Worm (Caenorhabditis elegans) whole organism, L1 larva: ENCODE data around the gene C13E3.1.

Experiments
- F16B12.6 ChIP-seq: fragments of 150-350 bp; optimal IDR thresholded peaks from 2 replicates; lab custom pipeline; 2014; ENCODE audit warnings: missing biosample characterization, missing genetic modification characterization
- aha-1 ChIP-seq: fragments of 150-350 bp; optimal IDR thresholded peaks from 2 replicates; lab custom pipeline; 2014; ENCODE audit warnings: missing biosample characterization, missing genetic modification characterization
- alr-1 ChIP-seq: fragments of 200-800 bp; sonication (Bioruptor generic); optimal IDR thresholded peaks from 2 replicates; lab custom pipeline; 2018; ENCODE audit warnings: borderline replicate concordance, mild to moderate bottlenecking, missing genetic modification characterization, missing compliant biosample characterization
- ama-1 ChIP-seq: fragments of 150-350 bp; optimal IDR thresholded peaks from 2 replicates; lab custom pipeline; 2014
- blmp-1 ChIP-seq: fragments of 150-350 bp; optimal IDR thresholded peaks from 2 replicates; lab custom pipeline; 2014; ENCODE audit warnings: missing biosample characterization, missing genetic modification characterization
- ceh-8 ChIP-seq: fragments of 200-800 bp; sonication (Bioruptor generic); optimal IDR thresholded peaks from 2 replicates; lab custom pipeline; 2018; ENCODE audit warnings: mild to moderate bottlenecking, missing genetic modification characterization, moderate library complexity, missing compliant biosample characterization
- ceh-90 ChIP-seq: sonication (generic microtip); optimal IDR thresholded peaks from 2 replicates; lab custom pipeline; 2016; ENCODE audit warnings: missing genetic modification characterization, missing compliant biosample characterization
- dsc-1 ChIP-seq: sonication (generic microtip); optimal IDR thresholded peaks from 2 replicates; lab custom pipeline; 2016; ENCODE audit warnings: mild to moderate bottlenecking, missing genetic modification characterization, missing compliant biosample characterization
- elt-2 ChIP-seq: sonication (generic microtip); optimal IDR thresholded peaks from 2 replicates; lab custom pipeline; 2016; ENCODE audit warnings: missing genetic modification characterization, mild to moderate bottlenecking, inconsistent platforms, missing compliant biosample characterization, missing genetic modification reagents
- elt-3 ChIP-seq, 6 experiments: fragments of 150-350 bp in 1 of 6; sonication (generic microtip); optimal IDR thresholded peaks; 2 replicates each; lab custom pipeline; 2017 to 2018; ENCODE audit warnings: missing biosample characterization in 6 of 6, missing genetic modification characterization in 6 of 6, inconsistent platforms in 1 of 6
- fkh-8 ChIP-seq: sonication (generic microtip); optimal IDR thresholded peaks from 2 replicates; lab custom pipeline; 2016; ENCODE audit warnings: mild to moderate bottlenecking, missing genetic modification characterization, missing compliant biosample characterization
- hlh-17 ChIP-seq: fragments of 200-800 bp; sonication (Bioruptor generic); optimal IDR thresholded peaks from 2 replicates; lab custom pipeline; 2018; ENCODE audit warnings: missing genetic modification characterization, mild to moderate bottlenecking, missing compliant biosample characterization, moderate library complexity, borderline replicate concordance
- hlh-4 ChIP-seq: sonication (generic microtip); optimal IDR thresholded peaks from 2 replicates; lab custom pipeline; 2016; ENCODE audit warnings: mild to moderate bottlenecking, missing genetic modification characterization, missing compliant biosample characterization
- lin-15B ChIP-seq: fragments of 150-350 bp; sonication (generic microtip); optimal IDR thresholded peaks from 3 replicates; lab custom pipeline; 2014; ENCODE audit warnings: missing biosample characterization, missing genetic modification characterization
- lin-35 ChIP-seq, 2 experiments: fragments of 150-350 bp; optimal IDR thresholded peaks; 2 replicates each; lab custom pipeline; 2014; ENCODE audit warnings: missing biosample characterization in 2 of 2, missing genetic modification characterization in 2 of 2, missing genetic modification reagents in 2 of 2
- lir-3 ChIP-seq: sonication (generic microtip); optimal IDR thresholded peaks from 2 replicates; lab custom pipeline; 2016; ENCODE audit warnings: mild to moderate bottlenecking, missing genetic modification characterization, moderate library complexity, missing compliant biosample characterization; ENCODE audit not compliant: poor library complexity
- mdl-1 ChIP-seq, 2 experiments: fragments of 150-350 bp; optimal IDR thresholded peaks; 2 replicates each; lab custom pipeline; 2014 to 2017; ENCODE audit warnings: missing biosample characterization in 2 of 2, missing genetic modification characterization in 2 of 2, inconsistent platforms in 1 of 2
- mep-1 ChIP-seq: fragments of 150-350 bp; optimal IDR thresholded peaks from 2 replicates; lab custom pipeline; 2014; ENCODE audit warnings: missing biosample characterization, missing genetic modification characterization
- nhr-19 ChIP-seq: fragments of 200-800 bp; sonication (Bioruptor generic); conservative IDR thresholded peaks from 2 replicates; pipeline ENCODE4 v1.3.6; 2022; ENCODE audit warnings: missing genetic modification characterization, missing compliant biosample characterization
- nhr-20 ChIP-seq: sonication (generic microtip); optimal IDR thresholded peaks from 2 replicates; lab custom pipeline; 2016; ENCODE audit warnings: mild to moderate bottlenecking, missing genetic modification characterization, missing compliant biosample characterization
- nhr-47 ChIP-seq: sonication (generic microtip); optimal IDR thresholded peaks from 2 replicates; lab custom pipeline; 2016; ENCODE audit warnings: mild to moderate bottlenecking, missing genetic modification characterization, moderate library complexity, missing compliant biosample characterization
- nhr-71 ChIP-seq: sonication (generic microtip); optimal IDR thresholded peaks from 2 replicates; lab custom pipeline; 2016; ENCODE audit warnings: mild to moderate bottlenecking, missing genetic modification characterization, moderate library complexity, missing compliant biosample characterization
- nhr-76 ChIP-seq: sonication (generic microtip); optimal IDR thresholded peaks from 2 replicates; lab custom pipeline; 2017; ENCODE audit warnings: missing biosample characterization, missing genetic modification characterization
- nhr-85 ChIP-seq: sonication (generic microtip); peaks from one replicate; lab custom pipeline; 2016; ENCODE audit warnings: missing genetic modification characterization, inconsistent platforms, missing compliant biosample characterization
- nhr-90 ChIP-seq: sonication (generic microtip); optimal IDR thresholded peaks from 2 replicates; lab custom pipeline; 2016; ENCODE audit warnings: mild to moderate bottlenecking, missing genetic modification characterization, missing compliant biosample characterization; ENCODE audit not compliant: poor library complexity
- rnt-1 ChIP-seq: sonication (generic microtip); optimal IDR thresholded peaks from 2 replicates; lab custom pipeline; 2016; ENCODE audit warnings: mild to moderate bottlenecking, missing genetic modification characterization, moderate library complexity, missing compliant biosample characterization
- skn-1 ChIP-seq: fragments of 150-350 bp; optimal IDR thresholded peaks from 2 replicates; lab custom pipeline; 2014; ENCODE audit warnings: missing biosample characterization, missing genetic modification characterization
- snu-23 ChIP-seq: sonication (generic microtip); optimal IDR thresholded peaks from 2 replicates; lab custom pipeline; 2016; ENCODE audit warnings: missing genetic modification characterization, missing compliant biosample characterization
- swsn-7 ChIP-seq: sonication (generic microtip); optimal IDR thresholded peaks from 2 replicates; lab custom pipeline; 2016; ENCODE audit warnings: missing genetic modification characterization, missing compliant biosample characterization
- unc-62 ChIP-seq: fragments of 150-350 bp; optimal IDR thresholded peaks from 2 replicates; lab custom pipeline; 2014; ENCODE audit warnings: missing biosample characterization, missing genetic modification reagents, missing genetic modification characterization
- unc-86 ChIP-seq: sonication (generic microtip); optimal IDR thresholded peaks from 2 replicates; lab custom pipeline; 2016; ENCODE audit warnings: missing genetic modification characterization, missing compliant biosample characterization
- zag-1 ChIP-seq: fragments of 150-350 bp; optimal IDR thresholded peaks from 2 replicates; lab custom pipeline; 2014; ENCODE audit warnings: missing biosample characterization, missing genetic modification characterization

C13E3.1 gene

ce11 chrX:8932387-8932786 lies 39.5 kb downstream of the C13E3.1 start:
- TF ChIP-seq unc-86 (tag; lab: Kevin White, UChicago): no peak
- peak; percentile 11 for TF ChIP-seq nhr-90 (tag; lab: Kevin White, UChicago)
- peak in 1 of 2 experiments; percentile 52 for TF ChIP-seq lin-35 (GFP tag; optimal IDR thresholded peaks at IDR 0.05; lab: Kevin White, UChicago)
- TF ChIP-seq elt-2: peak; percentile 96
- TF ChIP-seq nhr-71 (tag; lab: Kevin White, UChicago): peak; percentile 14
- no peak for TF ChIP-seq dsc-1 (tag; lab: Kevin White, UChicago)
- TF ChIP-seq nhr-20 (tag; lab: Kevin White, UChicago): peak; percentile 66

- TF ChIP-seq blmp-1 (tag; lab: Kevin White, UChicago) (peak; percentile 56), hlh-17 (GFP tag; lab: Kevin White, UChicago) (no peak)
- TF ChIP-seq, all 84 proteins: peak for 1
Observed at ce11 chrX:8933508-8933907, 40.6 kb downstream of the C13E3.1 start.

- TF ChIP-seq elt-2 (peak; percentile 34), lin-35 (GFP tag; optimal IDR thresholded peaks at IDR 0.05; lab: Kevin White, UChicago) (peak in 1 of 2 experiments; percentile 5), zag-1 (tag; lab: Kevin White, UChicago) (no peak)
Observed at ce11 chrX:8934246-8934645, 41.3 kb downstream of the C13E3.1 start.

DNA sequence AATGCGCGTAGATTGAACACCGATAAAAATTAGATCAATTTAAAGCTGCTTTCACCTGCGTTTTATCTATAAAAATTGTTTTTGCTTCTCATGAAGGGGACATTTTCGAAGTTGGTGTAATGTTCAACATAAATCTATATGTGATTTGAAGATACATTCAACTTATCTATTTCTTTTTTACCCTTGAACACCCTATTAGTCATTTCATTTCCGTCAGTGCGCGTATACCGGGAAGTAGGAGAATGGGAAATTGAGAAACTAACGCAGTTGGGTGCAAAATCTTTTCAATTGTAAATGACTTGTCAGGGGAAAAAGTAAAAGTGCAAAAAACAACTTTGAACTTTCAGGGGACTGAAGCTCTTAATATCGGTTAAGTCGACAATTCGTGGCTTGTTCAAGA lies 42.1 kb downstream of the C13E3.1 start:
- TF ChIP-seq blmp-1 (tag; lab: Kevin White, UChicago) (peak; percentile 9), ama-1 (lab: Kevin White, UChicago) (no peak), nhr-85 (tag; lab: Kevin White, UChicago) (peak; percentile 66), unc-62 (GFP tag; lab: Kevin White, UChicago) (no peak)

ce11 chrX:8939389-8939788 lies 46.5 kb downstream of the C13E3.1 start:
- TF ChIP-seq nhr-90 (tag; lab: Kevin White, UChicago): peak; percentile 8
- TF ChIP-seq nhr-20 (tag; lab: Kevin White, UChicago): no peak

- TF ChIP-seq fkh-8 (peak; percentile 43), hlh-4 (no peak)
- TF ChIP-seq, all 84 proteins: peak for 1
Observed at ce11 chrX:8940059-8940458, 47.2 kb downstream of the C13E3.1 start, which contains the start of gene dylt-2. dylt-2 (minus strand) TSS chrX:8940159.

ce11 chrX:8944078-8944477 lies 51.2 kb downstream of the C13E3.1 start:
- TF ChIP-seq lin-35 (GFP tag; optimal IDR thresholded peaks at IDR 0.05; lab: Kevin White, UChicago) (peak in 1 of 2 experiments; percentile 42), nhr-71 (tag; lab: Kevin White, UChicago) (peak; percentile 13), F16B12.6 (tag; lab: Kevin White, UChicago) (no peak), nhr-76 (tag; lab: Kevin White, UChicago) (no peak), lin-15B (tag; lab: Kevin White, UChicago) (no peak), aha-1 (no peak), nhr-20 (tag; lab: Kevin White, UChicago) (peak; percentile 14), nhr-47 (tag; lab: Kevin White, UChicago) (peak; percentile 37), ceh-8 (GFP tag; lab: Kevin White, UChicago) (no peak), alr-1 (tag; lab: Kevin White, UChicago) (no peak), rnt-1 (peak; percentile 40), mdl-1 (tag; optimal IDR thresholded peaks at IDR 0.05; lab: Kevin White, UChicago) (peak in 1 of 2 experiments; percentile 10), nhr-90 (tag; lab: Kevin White, UChicago) (peak; percentile 50), nhr-19 (GFP tag; lab: Robert Waterston, UW) (peak; percentile 20; the same call in 1 of the 2 replicates), lir-3 (peak; percentile 11), swsn-7 (tag; lab: Kevin White, UChicago) (no peak), ceh-90 (tag; lab: Kevin White, UChicago) (no peak), elt-3 (tag; optimal IDR thresholded peaks at IDR 0.05; lab: Kevin White, UChicago) (no peak), skn-1 (tag; lab: Kevin White, UChicago) (no peak), mep-1 (tag; lab: Kevin White, UChicago) (no peak), snu-23 (GFP tag; lab: Kevin White, UChicago) (peak; percentile 54)
